Fruit fly (Drosophila melanogaster): ENCODE measurements around the gene tHMG2.

Gene tHMG2

DNA sequence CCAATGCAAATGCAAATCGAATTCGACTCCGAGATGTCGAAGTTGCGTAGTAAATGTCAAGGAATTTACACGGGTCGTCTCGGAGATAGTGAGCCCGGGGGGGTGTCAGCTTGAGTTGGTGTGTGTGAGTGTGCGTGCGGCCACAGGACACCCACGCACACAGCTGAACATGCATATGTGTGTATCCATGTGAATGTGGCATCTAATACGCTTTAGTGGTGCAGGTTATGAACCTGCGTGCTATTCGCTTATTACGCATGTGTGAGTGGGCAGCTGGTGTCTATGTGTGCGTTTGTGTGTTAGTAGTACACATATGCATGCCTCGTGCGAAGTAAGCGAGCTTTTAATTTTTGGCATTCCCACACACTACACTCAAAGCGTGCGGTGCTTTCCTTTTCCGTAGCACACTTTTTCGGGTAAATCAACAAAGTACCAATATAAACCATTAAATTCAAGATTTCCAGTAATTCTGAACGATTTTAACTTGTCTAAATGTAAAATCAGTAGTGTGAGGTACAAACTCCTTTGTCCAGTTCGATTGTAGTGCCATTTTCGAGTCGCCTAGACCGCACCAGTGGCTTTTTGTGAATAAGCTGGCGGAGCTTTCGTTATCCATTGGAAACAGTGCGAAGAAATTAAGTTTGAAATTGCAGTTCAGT lies 23.8 kb upstream of the tHMG2 start (continued):
- TF ChIP-seq CG12391 (tag; optimal IDR thresholded peaks at IDR 0.05) = peak; percentile 80
- peak; percentile 72; the same call in 2 of the 3 replicates for TF ChIP-seq CG6175 (GFP tag; IDR thresholded peaks at IDR 0.05)
- TF ChIP-seq run (tag; optimal IDR thresholded peaks at IDR 0.05) = peak; percentile 74
- TF ChIP-seq Nf-YC (tag; optimal IDR thresholded peaks at IDR 0.05) = peak; percentile 78
- TF ChIP-seq CG6689 (GFP tag; IDR thresholded peaks at IDR 0.05) = peak; percentile 87
- TF ChIP-seq CG30403 (GFP tag; optimal IDR thresholded peaks at IDR 0.05) = peak; percentile 89
- peak; percentile 50 for TF ChIP-seq CG16815 (GFP tag; optimal IDR thresholded peaks at IDR 0.05)
- TF ChIP-seq CG6854 (GFP tag; optimal IDR thresholded peaks at IDR 0.05) = peak; percentile 85
- TF ChIP-seq pita (GFP tag; optimal IDR thresholded peaks at IDR 0.05) = no peak
- TF ChIP-seq CG4360 (GFP tag; IDR thresholded peaks at IDR 0.05) = 0 out of 2 replicates have a peak, but pooled peaks have one; percentile 24
- peak; percentile 70 for TF ChIP-seq CG10979 (tag; optimal IDR thresholded peaks at IDR 0.05)
- peak; percentile 72; the same call in 2 of the 3 replicates for TF ChIP-seq ase (GFP tag; IDR thresholded peaks at IDR 0.05)
- peak; percentile 77 for TF ChIP-seq Dad (GFP tag; optimal IDR thresholded peaks at IDR 0.05)
- TF ChIP-seq Bteb2 (GFP tag; optimal IDR thresholded peaks at IDR 0.05) = peak; percentile 79
- peak; percentile 74 to 88 for TF ChIP-seq Pdp1 (GFP tag; optimal IDR thresholded peaks at IDR 0.05)
- peak; percentile 68 for TF ChIP-seq CG12104 (GFP tag; optimal IDR thresholded peaks at IDR 0.05)
- peak; percentile 75 for TF ChIP-seq rib (GFP tag; IDR thresholded peaks at IDR 0.05)
- peak; percentile 43 for TF ChIP-seq CG4617 (GFP tag; optimal IDR thresholded peaks at IDR 0.05; ENCODE audit: borderline replicate concordance)
- TF ChIP-seq tx (GFP tag; optimal IDR thresholded peaks at IDR 0.05) = peak; percentile 84
- peak; percentile 77 for TF ChIP-seq CG32772 (GFP tag; IDR thresholded peaks at IDR 0.05)
- no peak for TF ChIP-seq CG16813 (GFP tag; IDR thresholded peaks at IDR 0.05; ENCODE audit: partially characterized antibody)
- TF ChIP-seq CG15011 (GFP tag; optimal IDR thresholded peaks at IDR 0.05) = peak; percentile 81
- peak; percentile 61 for TF ChIP-seq Mad (GFP tag; optimal IDR thresholded peaks at IDR 0.05)
- peak; percentile 86 for TF ChIP-seq CG11456 (GFP tag; IDR thresholded peaks at IDR 0.05)
- peak; percentile 93 for TF ChIP-seq dmrt99B (tag; optimal IDR thresholded peaks at IDR 0.05)
- TF ChIP-seq Hr51 (GFP tag; optimal IDR thresholded peaks at IDR 0.05) = peak; percentile 84 to 96
- peak; percentile 86 for TF ChIP-seq sug (tag; optimal IDR thresholded peaks at IDR 0.05)
- TF ChIP-seq Dp (GFP tag; optimal IDR thresholded peaks at IDR 0.05) = no peak
- TF ChIP-seq dpn (GFP tag; optimal IDR thresholded peaks at IDR 0.05) = peak; percentile 87 to 89
- TF ChIP-seq CG2712 (tag; optimal IDR thresholded peaks at IDR 0.05) = no peak
- peak; percentile 14; the same call in 1 of the 2 replicates for TF ChIP-seq crol (GFP tag; IDR thresholded peaks at IDR 0.05)
- TF ChIP-seq z (GFP tag; IDR thresholded peaks at IDR 0.05) = no peak
- peak; percentile 73 for TF ChIP-seq Nf-YA (GFP tag; IDR thresholded peaks at IDR 0.05)
- peak; percentile 39 for TF ChIP-seq Sry-δ (GFP tag; optimal IDR thresholded peaks at IDR 0.05)
- peak; percentile 83 for TF ChIP-seq crc (GFP tag; optimal IDR thresholded peaks at IDR 0.05)
- TF ChIP-seq Myb (GFP tag; optimal IDR thresholded peaks at IDR 0.05) = peak; percentile 76
- no peak for TF ChIP-seq CG18262 (tag; optimal IDR thresholded peaks at IDR 0.05)
- TF ChIP-seq CG7928 (GFP tag; optimal IDR thresholded peaks at IDR 0.05) = peak; percentile 41
- peak; percentile 61; the same call in 1 of the 2 replicates for TF ChIP-seq danr (GFP tag; IDR thresholded peaks at IDR 0.05)
- TF ChIP-seq Optix (GFP tag; IDR thresholded peaks at IDR 0.05) = peak; percentile 81
- TF ChIP-seq scrt (GFP tag; optimal IDR thresholded peaks at IDR 0.05) = peak; percentile 87
- TF ChIP-seq ash1 (GFP tag; optimal IDR thresholded peaks at IDR 0.05) = peak; percentile 50
- peak; percentile 77 for TF ChIP-seq NK7.1 (GFP tag; optimal IDR thresholded peaks at IDR 0.05)
- peak; percentile 90 for TF ChIP-seq cwo (GFP tag; optimal IDR thresholded peaks at IDR 0.05)
- peak; percentile 74 for TF ChIP-seq CG31365 (tag; optimal IDR thresholded peaks at IDR 0.05)
- peak; percentile 61; the same call in 1 of the 2 replicates for TF ChIP-seq wdn (GFP tag; IDR thresholded peaks at IDR 0.05)
- TF ChIP-seq CG6272 (GFP tag; IDR thresholded peaks at IDR 0.05) = peak; percentile 74
- TF ChIP-seq CG15269 (tag; optimal IDR thresholded peaks at IDR 0.05) = peak; percentile 91
- no peak for TF ChIP-seq sna (GFP tag; IDR thresholded peaks at IDR 0.05; ENCODE audit: partially characterized antibody)
